Worm (Caenorhabditis elegans) whole organism, L4 larva: ENCODE measurements around the gene F43E2.11.

Source experiments
- F10B5.3 ChIP-seq: sonication (generic microtip); optimal IDR thresholded peaks from 2 replicates; lab custom pipeline; 2016; ENCODE audit warnings: mild to moderate bottlenecking, missing genetic modification characterization, missing compliant biosample characterization
- F26F4.8 ChIP-seq: fragments of 200-800 bp; sonication (Bioruptor generic); conservative IDR thresholded peaks from 2 replicates; pipeline ENCODE4 v1.3.6; 2022; ENCODE audit warnings: missing genetic modification characterization, missing compliant biosample characterization
- F49E8.2 ChIP-seq: sonication (generic microtip); optimal IDR thresholded peaks from 2 replicates; lab custom pipeline; 2016; ENCODE audit warnings: missing compliant biosample characterization, mild to moderate bottlenecking, missing genetic modification characterization, borderline replicate concordance
- R02D3.7 ChIP-seq: fragments of 150-350 bp; sonication (generic microtip); optimal IDR thresholded peaks from 3 replicates; lab custom pipeline; 2014; ENCODE audit warnings: missing biosample characterization, missing genetic modification characterization
- T20F7.1 ChIP-seq: fragments of 200-800 bp; sonication (Bioruptor generic); optimal IDR thresholded peaks from 2 replicates; lab custom pipeline; 2018; ENCODE audit warnings: mild to moderate bottlenecking, missing genetic modification characterization, missing compliant biosample characterization
- T26A8.4 ChIP-seq: fragments of 200-800 bp; sonication (Bioruptor generic); IDR thresholded peaks from 2 replicates; pipeline ENCODE4 v1.3.6; 2022; ENCODE audit warnings: missing genetic modification characterization, missing compliant biosample characterization
- Y105C5A.15 ChIP-seq: fragments of 200-800 bp; sonication (Bioruptor generic); IDR thresholded peaks from 2 replicates; pipeline ENCODE4 v1.3.6; 2022; ENCODE audit warnings: missing genetic modification characterization, missing compliant biosample characterization
- Y5F2A.4 ChIP-seq: fragments of 200-800 bp; sonication (Bioruptor generic); optimal IDR thresholded peaks from 2 replicates; lab custom pipeline; 2018; ENCODE audit warnings: mild to moderate bottlenecking, missing genetic modification characterization, missing compliant biosample characterization
- ZK546.5 ChIP-seq, 2 experiments: sonication (generic microtip); optimal IDR thresholded peaks; 2 replicates each; lab custom pipeline; 2017; ENCODE audit warnings: missing biosample characterization in 2 of 2, missing genetic modification characterization in 2 of 2
- ceh-32 ChIP-seq: sonication (generic microtip); optimal IDR thresholded peaks from 2 replicates; lab custom pipeline; 2016; ENCODE audit warnings: mild to moderate bottlenecking, missing genetic modification characterization, missing compliant biosample characterization; ENCODE audit not compliant: poor library complexity
- ceh-62 ChIP-seq: sonication (generic microtip); optimal IDR thresholded peaks from 2 replicates; lab custom pipeline; 2017; ENCODE audit warnings: missing biosample characterization, missing genetic modification characterization
- ceh-82 ChIP-seq: sonication (generic microtip); optimal IDR thresholded peaks from 2 replicates; lab custom pipeline; 2017; ENCODE audit warnings: missing biosample characterization, missing genetic modification characterization
- ctbp-1 ChIP-seq: fragments of 200-800 bp; sonication (Bioruptor generic); IDR thresholded peaks from 2 replicates; pipeline ENCODE4 v1.3.6; 2022; ENCODE audit warnings: missing genetic modification reagents, missing genetic modification characterization, missing compliant biosample characterization
- daf-16 ChIP-seq, 3 experiments: sonication (generic microtip); optimal IDR thresholded peaks; 2 replicates each; lab custom pipeline; 2016 to 2017; ENCODE audit warnings: missing genetic modification characterization in 3 of 3, missing genetic modification reagents in 3 of 3, mild to moderate bottlenecking in 2 of 3, missing compliant biosample characterization in 2 of 3, missing biosample characterization in 1 of 3, moderate library complexity in 1 of 3
- daf-19 ChIP-seq: fragments of 200-800 bp; sonication (Bioruptor generic); conservative IDR thresholded peaks from 2 replicates; pipeline ENCODE4 v1.3.6; 2022; ENCODE audit warnings: missing genetic modification characterization, missing compliant biosample characterization
- dmd-6 ChIP-seq: fragments of 200-800 bp; sonication (Bioruptor generic); IDR thresholded peaks from 2 replicates; pipeline ENCODE4 v1.3.6; 2022; ENCODE audit warnings: missing genetic modification reagents, missing genetic modification characterization, missing compliant biosample characterization
- dmd-9 ChIP-seq: fragments of 200-800 bp; sonication (Bioruptor generic); IDR thresholded peaks from 2 replicates; pipeline ENCODE4 v1.3.6; 2022; ENCODE audit warnings: missing genetic modification reagents, missing genetic modification characterization, missing compliant biosample characterization
- duxl-1 ChIP-seq: sonication (generic microtip); optimal IDR thresholded peaks from 2 replicates; lab custom pipeline; 2016; ENCODE audit warnings: mild to moderate bottlenecking, missing genetic modification characterization, moderate library complexity, missing compliant biosample characterization; ENCODE audit not compliant: poor library complexity
- egl-27 ChIP-seq: sonication (generic microtip); optimal IDR thresholded peaks from 3 replicates; lab custom pipeline; 2017; ENCODE audit warnings: missing biosample characterization, missing genetic modification reagents, missing genetic modification characterization
- hif-1 ChIP-seq, 2 experiments: sonication (generic microtip); optimal IDR thresholded peaks; 2 replicates each; lab custom pipeline; 2016 to 2017; ENCODE audit warnings: missing compliant biosample characterization in 2 of 2, missing genetic modification characterization in 2 of 2, missing genetic modification reagents in 2 of 2, missing genotype in 2 of 2, mild to moderate bottlenecking in 1 of 2
- hlh-11 ChIP-seq: fragments of 200-800 bp; sonication (Bioruptor generic); optimal IDR thresholded peaks from 2 replicates; lab custom pipeline; 2018; ENCODE audit warnings: mild to moderate bottlenecking, missing genetic modification characterization, missing compliant biosample characterization
- hmg-1.1 ChIP-seq: fragments of 200-800 bp; sonication (Bioruptor generic); IDR thresholded peaks from 2 replicates; pipeline ENCODE4 v1.3.6; 2022; ENCODE audit warnings: missing genetic modification reagents, missing genetic modification characterization, missing compliant biosample characterization
- jun-1 ChIP-seq: fragments of 150-350 bp; optimal IDR thresholded peaks from 2 replicates; lab custom pipeline; 2014; ENCODE audit warnings: missing biosample characterization, missing genetic modification reagents, missing genetic modification characterization
- lin-1 ChIP-seq: fragments of 200-800 bp; sonication (Bioruptor generic); IDR thresholded peaks from 2 replicates; pipeline ENCODE4 v1.3.6; 2022; ENCODE audit warnings: missing genetic modification reagents, missing genetic modification characterization, missing compliant biosample characterization
- lin-15B ChIP-seq: fragments of 150-350 bp; sonication (generic microtip); optimal IDR thresholded peaks from 3 replicates; lab custom pipeline; 2014; ENCODE audit warnings: missing biosample characterization, missing genetic modification characterization
- lin-29 ChIP-seq: fragments of 200-800 bp; sonication (Bioruptor generic); IDR thresholded peaks from 2 replicates; pipeline ENCODE4 v1.3.6; 2022; ENCODE audit warnings: missing genetic modification reagents, missing genetic modification characterization, missing compliant biosample characterization
- lin-39 ChIP-seq: fragments of 150-350 bp; optimal IDR thresholded peaks from 2 replicates; lab custom pipeline; 2014; ENCODE audit warnings: missing biosample characterization, missing genetic modification reagents, missing genetic modification characterization
- madf-5 ChIP-seq, 2 experiments: fragments of 200-800 bp; sonication (Bioruptor generic); IDR thresholded peaks; 2 replicates each; pipeline ENCODE4 v1.3.6; 2022; ENCODE audit warnings: missing compliant biosample characterization in 2 of 2, missing genetic modification characterization in 2 of 2
- madf-9 ChIP-seq: fragments of 200-800 bp; sonication (Bioruptor generic); conservative IDR thresholded peaks from 2 replicates; pipeline ENCODE4 v1.3.6; 2022; ENCODE audit warnings: missing genetic modification reagents, missing genetic modification characterization, missing compliant biosample characterization
- mdl-1 ChIP-seq, 2 experiments: fragments of 150-350 bp in 1 of 2; sonication (generic microtip) in 1 of 2; optimal IDR thresholded peaks; 2 replicates each; lab custom pipeline; 2014 to 2017; ENCODE audit warnings: missing biosample characterization in 2 of 2, missing genetic modification characterization in 2 of 2
- nhr-25 ChIP-seq: sonication (generic microtip); optimal IDR thresholded peaks from 2 replicates; lab custom pipeline; 2017; ENCODE audit warnings: missing genetic modification characterization, mild to moderate bottlenecking, missing compliant biosample characterization, antibody characterized with exemption, moderate library complexity, borderline replicate concordance; ENCODE audit not compliant: insufficient read depth
- nhr-42 ChIP-seq: fragments of 200-800 bp; sonication (Bioruptor generic); IDR thresholded peaks from 2 replicates; pipeline ENCODE4 v1.3.6; 2022; ENCODE audit warnings: missing genetic modification characterization, missing compliant biosample characterization
- nhr-6 ChIP-seq: fragments of 150-350 bp; optimal IDR thresholded peaks from 2 replicates; lab custom pipeline; 2014; ENCODE audit warnings: missing biosample characterization, missing genetic modification characterization
- nhr-77 ChIP-seq: fragments of 150-350 bp; optimal IDR thresholded peaks from 2 replicates; lab custom pipeline; 2014; ENCODE audit warnings: missing biosample characterization, missing genetic modification characterization
- php-3 ChIP-seq: fragments of 200-800 bp; sonication (Bioruptor generic); IDR thresholded peaks from 2 replicates; pipeline ENCODE4 v1.3.6; 2022; ENCODE audit warnings: missing genetic modification reagents, missing genetic modification characterization, missing compliant biosample characterization
- sdz-12 ChIP-seq: fragments of 200-800 bp; sonication (Bioruptor generic); optimal IDR thresholded peaks from 2 replicates; lab custom pipeline; 2018; ENCODE audit warnings: mild to moderate bottlenecking, missing genetic modification characterization, missing compliant biosample characterization
- set-16 ChIP-seq: fragments of 200-800 bp; sonication (Bioruptor generic); IDR thresholded peaks from 2 replicates; pipeline ENCODE4 v1.3.6; 2022; ENCODE audit warnings: missing genetic modification reagents, missing genetic modification characterization, missing compliant biosample characterization
- skn-1 ChIP-seq: fragments of 150-350 bp; optimal IDR thresholded peaks from 2 replicates; lab custom pipeline; 2014; ENCODE audit warnings: missing biosample characterization, missing genetic modification characterization
- snpc-1.2 ChIP-seq: fragments of 200-800 bp; sonication (Bioruptor generic); IDR thresholded peaks from 2 replicates; pipeline ENCODE4 v1.3.6; 2022; ENCODE audit warnings: missing genetic modification reagents, missing genetic modification characterization, missing compliant biosample characterization
- spr-1 ChIP-seq: sonication (generic microtip); optimal IDR thresholded peaks from 2 replicates; lab custom pipeline; 2016; ENCODE audit warnings: mild to moderate bottlenecking, missing genetic modification characterization, missing compliant biosample characterization
- tag-97 ChIP-seq: fragments of 200-800 bp; sonication (Bioruptor generic); IDR thresholded peaks from 2 replicates; pipeline ENCODE4 v1.3.6; 2022; ENCODE audit warnings: missing genetic modification characterization, missing compliant biosample characterization
- tra-1 ChIP-seq: fragments of 200-800 bp; sonication (Bioruptor generic); IDR thresholded peaks from 2 replicates; pipeline ENCODE4 v1.3.6; 2022; ENCODE audit warnings: missing genetic modification reagents, missing genetic modification characterization, missing compliant biosample characterization
- unc-39 ChIP-seq: sonication (generic microtip); optimal IDR thresholded peaks from 2 replicates; lab custom pipeline; 2017; ENCODE audit warnings: missing biosample characterization, missing genetic modification characterization
- unc-62 ChIP-seq, 3 experiments: fragments of 150-350 bp in 1 of 3; sonication (generic microtip); optimal IDR thresholded peaks in 2 of 3; peaks in 1 of 3; 1 replicate in 1 of 3; 2 replicates in 2 of 3; lab custom pipeline; 2014 to 2017; ENCODE audit warnings: missing biosample characterization in 3 of 3, missing genetic modification characterization in 3 of 3, missing genetic modification reagents in 3 of 3, missing genotype in 1 of 3
- zfp-2 ChIP-seq: sonication (generic microtip); optimal IDR thresholded peaks from 2 replicates; lab custom pipeline; 2016; ENCODE audit warnings: mild to moderate bottlenecking, missing genetic modification characterization, missing compliant biosample characterization
- ztf-7 ChIP-seq: fragments of 150-350 bp; optimal IDR thresholded peaks from 2 replicates; lab custom pipeline; 2014; ENCODE audit warnings: missing biosample characterization, missing genetic modification characterization

Gene F43E2.11

DNA sequence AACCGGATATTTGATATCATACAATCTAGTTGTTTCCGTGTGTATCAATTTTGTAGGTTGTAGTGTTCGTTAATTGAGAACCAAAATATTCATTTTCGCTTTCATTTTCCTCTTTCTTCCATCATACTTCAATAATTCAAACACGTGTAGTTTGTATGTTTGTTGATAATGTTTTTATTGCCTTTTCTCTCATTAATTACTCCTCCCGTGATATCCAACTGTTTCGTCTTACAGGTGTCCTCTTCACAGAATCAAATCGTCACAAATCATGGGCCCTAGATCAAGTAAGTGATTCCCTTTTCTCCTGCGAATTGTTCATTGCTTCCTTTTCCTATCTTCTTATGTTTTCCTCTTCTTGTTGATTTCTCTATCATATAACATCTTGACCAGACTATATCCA is 31.1 kb downstream of the F43E2.11 start, which contains the start of gene nhr-21 (continued):
- no peak for TF ChIP-seq lin-39 (tag; lab: Kevin White, UChicago)
- no peak for TF ChIP-seq daf-16 (GFP tag; optimal IDR thresholded peaks at IDR 0.05; lab: Kevin White, UChicago)
- no peak for TF ChIP-seq daf-16 (tag; optimal IDR thresholded peaks at IDR 0.05; lab: Kevin White, UChicago)
- no peak for TF ChIP-seq sdz-12 (GFP tag; lab: Kevin White, UChicago)
- peak in 1 of 2 experiments; percentile 87 for TF ChIP-seq unc-62 (GFP tag; optimal IDR thresholded peaks at IDR 0.05 in 1 of 2; lab: Kevin White, UChicago)
- no peak for TF ChIP-seq unc-62 (tag; optimal IDR thresholded peaks at IDR 0.05; lab: Kevin White, UChicago)
- TF ChIP-seq dmd-6 (GFP tag; lab: Robert Waterston, UW), result peak; percentile 57; the same call in 1 of the 2 replicates
- TF ChIP-seq ceh-62 (tag; lab: Kevin White, UChicago), result no peak
- no peak for TF ChIP-seq ceh-82 (tag; lab: Kevin White, UChicago)
- peak in 1 of 2 experiments; percentile 76 for TF ChIP-seq mdl-1 (tag; optimal IDR thresholded peaks at IDR 0.05; lab: Kevin White, UChicago)
- no peak for TF ChIP-seq F10B5.3
- TF ChIP-seq nhr-25, result peak; percentile 16
- peak; percentile 70 for TF ChIP-seq hlh-11 (tag; lab: Kevin White, UChicago)
- TF ChIP-seq lin-1 (GFP tag; lab: Robert Waterston, UW), result 0 out of 2 replicates have a peak, but pooled peaks have one; percentile 26
- TF ChIP-seq php-3 (GFP tag; lab: Robert Waterston, UW), result no peak

DNA sequence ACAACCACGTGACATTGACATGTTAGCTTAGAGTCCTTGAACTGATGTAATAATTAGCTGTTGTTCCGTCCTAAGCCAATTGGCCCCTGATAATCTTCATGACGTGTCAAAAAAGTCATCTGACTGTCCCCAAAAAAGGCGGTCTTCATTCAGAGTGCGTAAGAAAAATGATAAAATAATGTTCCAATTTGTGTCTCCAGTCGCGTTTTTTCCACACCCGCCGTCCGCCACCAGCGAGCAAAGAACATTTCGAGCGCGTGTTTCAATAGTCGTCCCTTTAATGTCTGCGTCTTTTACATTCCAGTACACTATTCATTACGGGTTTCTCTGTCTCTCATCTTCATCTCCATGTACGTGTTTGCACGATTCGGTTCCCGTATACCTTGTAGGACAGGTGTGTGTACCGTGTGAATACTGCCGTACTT is 32.6 kb downstream of the F43E2.11 start:
- no peak for TF ChIP-seq unc-39 (tag; lab: Kevin White, UChicago)
- TF ChIP-seq zfp-2, result peak; percentile 39
- peak; percentile 71; the same call in 1 of the 2 replicates for TF ChIP-seq ctbp-1
- no peak for TF ChIP-seq F49E8.2
- no peak for TF ChIP-seq Y5F2A.4
- peak; percentile 77 for TF ChIP-seq T20F7.1 (GFP tag; lab: Kevin White, UChicago)
- TF ChIP-seq daf-19 (GFP tag; lab: Robert Waterston, UW), result no peak
- TF ChIP-seq hmg-1.1 (GFP tag; lab: Robert Waterston, UW), result peak; percentile 61
- peak; percentile 3 to 91 for TF ChIP-seq hif-1 (tag; optimal IDR thresholded peaks at IDR 0.05; lab: Kevin White, UChicago)
- no peak for TF ChIP-seq lin-29 (GFP tag; lab: Robert Waterston, UW)
- peak; percentile 22 for TF ChIP-seq duxl-1 (tag; lab: Kevin White, UChicago)
- no peak for TF ChIP-seq snpc-1.2 (GFP tag; lab: Robert Waterston, UW)
- TF ChIP-seq R02D3.7 (tag; lab: Kevin White, UChicago), result no peak
- TF ChIP-seq egl-27 (tag; lab: Kevin White, UChicago), result no peak
- TF ChIP-seq hlh-11 (tag; lab: Kevin White, UChicago), result peak; percentile 97
- peak; percentile 80 for TF ChIP-seq nhr-25
- TF ChIP-seq ztf-7 (tag; lab: Kevin White, UChicago), result peak; percentile 36
- TF ChIP-seq spr-1, result peak; percentile 42
- TF ChIP-seq nhr-42, result 0 out of 2 replicates have a peak, but pooled peaks have one; percentile 36
- no peak for TF ChIP-seq dmd-9
- no peak for TF ChIP-seq sdz-12 (GFP tag; lab: Kevin White, UChicago)
- no peak for TF ChIP-seq set-16 (GFP tag; lab: Robert Waterston, UW)
- peak; percentile 62; the same call in 1 of the 2 replicates for TF ChIP-seq lin-1 (GFP tag; lab: Robert Waterston, UW)
- TF ChIP-seq daf-16 (GFP tag; optimal IDR thresholded peaks at IDR 0.05; lab: Kevin White, UChicago), result no peak
- TF ChIP-seq daf-16 (tag; optimal IDR thresholded peaks at IDR 0.05; lab: Kevin White, UChicago), result peak; percentile 59
- TF ChIP-seq ceh-32 (tag; lab: Kevin White, UChicago), result no peak
- TF ChIP-seq skn-1 (tag; lab: Kevin White, UChicago), result no peak
- no peak for TF ChIP-seq Y105C5A.15 (GFP tag; lab: Robert Waterston, UW)
- no peak; the same call in 1 of the 2 replicates for TF ChIP-seq tra-1 (GFP tag; lab: Robert Waterston, UW)
- TF ChIP-seq madf-5 (GFP tag; IDR thresholded peaks at IDR 0.05; lab: Robert Waterston, UW), result no peak
- peak; percentile 49; the same call in 1 of the 2 replicates for TF ChIP-seq madf-9 (GFP tag; lab: Robert Waterston, UW)
- TF ChIP-seq nhr-6, result peak; percentile 30
- no peak for TF ChIP-seq ZK546.5 (tag; optimal IDR thresholded peaks at IDR 0.05; lab: Kevin White, UChicago)
- no peak for TF ChIP-seq F10B5.3
- no peak for TF ChIP-seq F26F4.8 (GFP tag; lab: Robert Waterston, UW)
- peak; percentile 59; the same call in 1 of the 2 replicates for TF ChIP-seq T26A8.4 (GFP tag; lab: Robert Waterston, UW)
- TF ChIP-seq tag-97 (GFP tag; lab: Robert Waterston, UW), result no peak
- no peak for TF ChIP-seq lin-15B (tag; lab: Kevin White, UChicago)
- TF ChIP-seq jun-1, result no peak
- peak; percentile 83 for TF ChIP-seq nhr-77 (tag; lab: Kevin White, UChicago)
